Fruit fly (Drosophila melanogaster) whole organism, prepupa: ENCODE data around the gene blp.
"Not testable (repeated sequence)": the region's sequence is repeated elsewhere in the genome, so short reads cannot be mapped to it uniquely, and the experiment has no call there.

ENCODE experiments used
- CG10669 ChIP-seq: fragments of 200-800 bp; sonication (Bioruptor generic); optimal IDR thresholded peaks from 3 replicates; lab custom pipeline; 2018; ENCODE audit warnings: missing biosample characterization, mild to moderate bottlenecking, missing genetic modification characterization, moderate library complexity
- CG11294 ChIP-seq: fragments of 200-800 bp; sonication (Bioruptor generic); IDR thresholded peaks from 2 replicates; pipeline ENCODE4 v1.3.6; 2022; ENCODE audit warnings: missing biosample characterization, missing genetic modification characterization
- CG11902 ChIP-seq: fragments of 200-800 bp; sonication (Bioruptor generic); optimal IDR thresholded peaks from 3 replicates; lab custom pipeline; 2016; ENCODE audit warnings: missing biosample characterization, missing genetic modification characterization
- CG15336 ChIP-seq: fragments of 200-800 bp; sonication (Bioruptor generic); IDR thresholded peaks from 2 replicates; pipeline ENCODE4 v1.3.6; 2022; ENCODE audit warnings: missing biosample characterization, missing genetic modification characterization
- CG1621 ChIP-seq: fragments of 200-800 bp; sonication (Bioruptor generic); optimal IDR thresholded peaks from 3 replicates; lab custom pipeline; 2018; ENCODE audit warnings: missing biosample characterization, mild to moderate bottlenecking, missing genetic modification characterization
- CG31627 ChIP-seq: fragments of 200-800 bp; sonication (Bioruptor generic); optimal IDR thresholded peaks from 3 replicates; lab custom pipeline; 2016; ENCODE audit warnings: missing biosample characterization, missing genetic modification characterization
- CG3919 ChIP-seq: fragments of 200-800 bp; sonication (Bioruptor generic); optimal IDR thresholded peaks from 3 replicates; lab custom pipeline; 2016; ENCODE audit warnings: missing biosample characterization, missing genetic modification characterization
- CG6163 ChIP-seq: fragments of 200-800 bp; sonication (Bioruptor generic); IDR thresholded peaks from 3 replicates; pipeline ENCODE4 v1.3.6; 2022; ENCODE audit warnings: missing biosample characterization, missing genetic modification characterization
- CG6792 ChIP-seq: fragments of 200-800 bp; sonication (Bioruptor generic); optimal IDR thresholded peaks from 3 replicates; lab custom pipeline; 2016; ENCODE audit warnings: missing biosample characterization, missing genetic modification characterization
- CG8119 ChIP-seq: fragments of 200-800 bp; sonication (Bioruptor generic); IDR thresholded peaks from 3 replicates; pipeline ENCODE4 v1.3.6; 2022; ENCODE audit warnings: missing biosample characterization, missing genetic modification characterization
- CG8319 ChIP-seq: fragments of 200-800 bp; sonication (Bioruptor generic); optimal IDR thresholded peaks from 3 replicates; lab custom pipeline; 2016; ENCODE audit warnings: missing biosample characterization, missing genetic modification characterization
- CG8632 ChIP-seq: fragments of 200-800 bp; sonication (Bioruptor generic); optimal IDR thresholded peaks from 3 replicates; lab custom pipeline; 2016; ENCODE audit warnings: missing biosample characterization, missing genetic modification characterization
- Eip75B ChIP-seq: fragments of 200-800 bp; sonication (Bioruptor generic); optimal IDR thresholded peaks from 3 replicates; lab custom pipeline; 2016; ENCODE audit warnings: missing biosample characterization, missing genetic modification characterization
- Eip93F ChIP-seq: fragments of 200-800 bp; sonication (Bioruptor generic); optimal IDR thresholded peaks from 2 replicates; lab custom pipeline; 2016; ENCODE audit warnings: missing biosample characterization, mild to moderate bottlenecking, missing genetic modification characterization
- Ets21C ChIP-seq: fragments of 200-800 bp; sonication (Bioruptor generic); optimal IDR thresholded peaks from 3 replicates; lab custom pipeline; 2016; ENCODE audit warnings: missing biosample characterization, missing genetic modification characterization
- Gug ChIP-seq: fragments of 200-800 bp; sonication (Bioruptor generic); IDR thresholded peaks from 2 replicates; pipeline ENCODE4 v1.3.6; 2022; ENCODE audit warnings: missing biosample characterization, missing genetic modification characterization
- Hr38 ChIP-seq: sonication (Bioruptor generic); optimal IDR thresholded peaks from 2 replicates; lab custom pipeline; 2016; ENCODE audit warnings: missing biosample characterization, missing genetic modification characterization
- Hr39 ChIP-seq: fragments of 200-800 bp; sonication (Bioruptor generic); optimal IDR thresholded peaks from 2 replicates; lab custom pipeline; 2016; ENCODE audit warnings: missing biosample characterization, missing genetic modification characterization
- Hr4 ChIP-seq: fragments of 200-800 bp; sonication (Bioruptor generic); optimal IDR thresholded peaks from 3 replicates; lab custom pipeline; 2016; ENCODE audit warnings: missing biosample characterization, missing genetic modification characterization
- Met ChIP-seq: fragments of 200-800 bp; sonication (Bioruptor generic); optimal IDR thresholded peaks from 3 replicates; lab custom pipeline; 2016; ENCODE audit warnings: missing biosample characterization, missing genetic modification characterization
- OdsH ChIP-seq: fragments of 200-800 bp; sonication (Bioruptor generic); optimal IDR thresholded peaks from 3 replicates; lab custom pipeline; 2016; ENCODE audit warnings: missing biosample characterization, missing genetic modification characterization
- Sox15 ChIP-seq: fragments of 200-800 bp; sonication (Bioruptor generic); optimal IDR thresholded peaks from 3 replicates; lab custom pipeline; 2016; ENCODE audit warnings: missing biosample characterization, missing genetic modification characterization
- achi ChIP-seq: fragments of 200-800 bp; sonication (Bioruptor generic); optimal IDR thresholded peaks from 3 replicates; lab custom pipeline; 2016; ENCODE audit warnings: missing biosample characterization, missing genetic modification characterization
- dsx ChIP-seq: fragments of 200-800 bp; optimal IDR thresholded peaks from 3 replicates; lab custom pipeline; 2019; ENCODE audit warnings: missing biosample characterization, mild to moderate bottlenecking, missing genetic modification characterization, moderate library complexity; ENCODE audit not compliant: poor library complexity, severe bottlenecking
- eg ChIP-seq: fragments of 200-800 bp; sonication (Bioruptor generic); IDR thresholded peaks from 3 replicates; pipeline ENCODE4 v1.3.6; 2022; ENCODE audit warnings: missing biosample characterization, missing genetic modification characterization
- esn ChIP-seq: fragments of 200-800 bp; sonication (Bioruptor generic); optimal IDR thresholded peaks from 2 replicates; lab custom pipeline; 2016; ENCODE audit warnings: missing biosample characterization, mild to moderate bottlenecking, missing genetic modification characterization, moderate library complexity
- fd59A ChIP-seq: fragments of 200-800 bp; sonication (Bioruptor generic); optimal IDR thresholded peaks from 2 replicates; lab custom pipeline; 2017; ENCODE audit warnings: missing biosample characterization, mild to moderate bottlenecking, missing genetic modification characterization, missing genetic modification reagents
- net ChIP-seq: fragments of 200-800 bp; sonication (Bioruptor generic); optimal IDR thresholded peaks from 3 replicates; lab custom pipeline; 2016; ENCODE audit warnings: missing biosample characterization, missing genetic modification characterization
- pdm3 ChIP-seq: fragments of 200-800 bp; sonication (Bioruptor generic); optimal IDR thresholded peaks from 3 replicates; lab custom pipeline; 2016; ENCODE audit warnings: missing biosample characterization, missing genetic modification characterization
- salr ChIP-seq, 2 experiments: fragments of 200-800 bp; sonication (Bioruptor generic); optimal IDR thresholded peaks; 3 replicates each; lab custom pipeline; 2016 to 2018; ENCODE audit warnings: missing biosample characterization in 2 of 2, missing genetic modification characterization in 2 of 2, mild to moderate bottlenecking in 1 of 2
- svp ChIP-seq: fragments of 200-800 bp; sonication (Bioruptor generic); peaks from one replicate; lab custom pipeline; 2016; ENCODE audit warnings: missing biosample characterization, missing genetic modification characterization
- topi ChIP-seq: fragments of 200-800 bp; sonication (Bioruptor generic); optimal IDR thresholded peaks from 3 replicates; lab custom pipeline; 2016; ENCODE audit warnings: missing biosample characterization, missing genetic modification characterization

Gene blp

dm6 chr3R:15899650-15900049 is 34.0 kb upstream of the blp start (continued):
- TF ChIP-seq Eip75B (peak; percentile 71), CG8119 (no peak), salr (GFP tag; optimal IDR thresholded peaks at IDR 0.05; lab: Kevin White, UChicago) (peak; percentile 41 to 59), CG6792 (GFP tag; lab: Kevin White, UChicago) (peak; percentile 57), CG11294 (0 out of 2 replicates have a peak, but pooled peaks have one; percentile 35), CG11902 (no peak), svp (GFP tag; lab: Kevin White, UChicago) (peak; percentile 75), Hr4 (GFP tag; lab: Kevin White, UChicago) (peak; percentile 61), Eip93F (no peak), Met (peak; percentile 68), dsx (GFP tag; lab: Kevin White, UChicago) (peak; percentile 70), CG1621 (tag; lab: Kevin White, UChicago) (peak; percentile 68), CG8632 (peak; percentile 43), Hr38 (GFP tag; lab: Kevin White, UChicago) (no peak), fd59A (GFP tag; lab: Kevin White, UChicago) (peak; percentile 41), Hr39 (GFP tag; lab: Kevin White, UChicago) (peak; percentile 66), esn (GFP tag; lab: Kevin White, UChicago) (peak; percentile 67), pdm3 (GFP tag; lab: Kevin White, UChicago) (peak; percentile 64)
- TF ChIP-seq, all 60 proteins: peak for 52

- TF ChIP-seq CG15336 (GFP tag; lab: Robert Waterston, UW) (peak; percentile 89), CG8119 (peak; percentile 87), CG11294 (peak; percentile 71), CG6163 (peak; percentile 88), Gug (GFP tag; lab: Robert Waterston, UW) (peak; percentile 75), eg (GFP tag; lab: Robert Waterston, UW) (peak; percentile 91)
Measured at dm6 chr3R:15901097-15901709, 32.4 kb upstream of the blp start.

dm6 chr3R:15904543-15904942 is 29.1 kb upstream of the blp start, which contains the start of gene glob1:
Gene glob1, minus strand, starts transcription at chr3R:15904643.
- not testable (repeated sequence) for TF ChIP-seq svp, CG31627, OdsH (GFP tag; lab: Kevin White, UChicago)

- not testable (repeated sequence) for TF ChIP-seq net (GFP tag; lab: Kevin White, UChicago); CG10669 (GFP tag; lab: Kevin White, UChicago); Gug (GFP tag; lab: Robert Waterston, UW)
Measured at dm6 chr3R:15908098-15908497, 25.5 kb upstream of the blp start, which contains the start of gene EndoU. Gene EndoU, plus strand, starts transcription at chr3R:15908398.

dm6 chr3R:15913231-15913630 is 20.4 kb upstream of the blp start:
- no peak for TF ChIP-seq Ets21C (GFP tag; lab: Kevin White, UChicago)
- no peak for TF ChIP-seq salr (GFP tag; optimal IDR thresholded peaks at IDR 0.05; lab: Kevin White, UChicago)
- TF ChIP-seq CG6163 = no peak
- no peak for TF ChIP-seq topi
- TF ChIP-seq CG10669 (GFP tag; lab: Kevin White, UChicago) = no peak
- TF ChIP-seq eg (GFP tag; lab: Robert Waterston, UW) = 0 out of 3 replicates have a peak, but pooled peaks have one; percentile 16
- TF ChIP-seq achi (GFP tag; lab: Kevin White, UChicago) = no peak
- TF ChIP-seq Met = no peak
- no peak for TF ChIP-seq Sox15 (GFP tag; lab: Kevin White, UChicago)
- TF ChIP-seq dsx (GFP tag; lab: Kevin White, UChicago) = peak; percentile 4
- no peak for TF ChIP-seq CG8319 (GFP tag; lab: Kevin White, UChicago)
- peak; percentile 60 for TF ChIP-seq CG3919 (GFP tag; lab: Kevin White, UChicago)
